Worm (Caenorhabditis elegans) whole organism, early embryonic: ENCODE data around the gene cct-6.

ENCODE experiments used
- F13C5.2 ChIP-seq: sonication (generic microtip); optimal IDR thresholded peaks from 2 replicates; lab custom pipeline; 2017; ENCODE audit warnings: mild to moderate bottlenecking, missing genetic modification characterization, inconsistent platforms, missing compliant biosample characterization
- aly-1 ChIP-seq: sonication (generic microtip); optimal IDR thresholded peaks from 2 replicates; lab custom pipeline; 2016; ENCODE audit warnings: missing genetic modification characterization, missing compliant biosample characterization
- ama-1 ChIP-seq: fragments of 150-350 bp; optimal IDR thresholded peaks from 2 replicates; lab custom pipeline; 2014
- ceh-13 ChIP-seq: fragments of 200-800 bp; sonication (Bioruptor generic); optimal IDR thresholded peaks from 2 replicates; lab custom pipeline; 2018; ENCODE audit warnings: mild to moderate bottlenecking, missing genetic modification characterization, missing compliant biosample characterization
- flt-1 ChIP-seq: fragments of 200-800 bp; sonication (Bioruptor generic); IDR thresholded peaks from 2 replicates; pipeline ENCODE4 v1.3.6; 2022; ENCODE audit warnings: missing genetic modification characterization, missing compliant biosample characterization
- hmg-4 ChIP-seq: fragments of 200-800 bp; sonication (Bioruptor generic); optimal IDR thresholded peaks from 2 replicates; lab custom pipeline; 2018; ENCODE audit warnings: mild to moderate bottlenecking, missing genetic modification characterization, missing compliant biosample characterization
- hnd-1 ChIP-seq: sonication (generic microtip); optimal IDR thresholded peaks from 2 replicates; lab custom pipeline; 2016; ENCODE audit warnings: missing genetic modification characterization, missing compliant biosample characterization
- scrt-1 ChIP-seq: fragments of 200-800 bp; sonication (Bioruptor generic); IDR thresholded peaks from 2 replicates; pipeline ENCODE4 v1.3.6; 2022; ENCODE audit warnings: missing genetic modification characterization, missing compliant biosample characterization
- sea-1 ChIP-seq: fragments of 200-800 bp; sonication (Bioruptor generic); conservative IDR thresholded peaks from 2 replicates; pipeline ENCODE4 v1.3.6; 2022; ENCODE audit warnings: missing genetic modification characterization, missing compliant biosample characterization
- tbx-11 ChIP-seq: fragments of 200-800 bp; sonication (Bioruptor generic); IDR thresholded peaks from 2 replicates; pipeline ENCODE4 v1.3.6; 2022; ENCODE audit warnings: missing genetic modification characterization, missing compliant biosample characterization
- tra-4 ChIP-seq: sonication (generic microtip); optimal IDR thresholded peaks from 2 replicates; lab custom pipeline; 2017; ENCODE audit warnings: missing genetic modification characterization, missing compliant biosample characterization

DNA sequence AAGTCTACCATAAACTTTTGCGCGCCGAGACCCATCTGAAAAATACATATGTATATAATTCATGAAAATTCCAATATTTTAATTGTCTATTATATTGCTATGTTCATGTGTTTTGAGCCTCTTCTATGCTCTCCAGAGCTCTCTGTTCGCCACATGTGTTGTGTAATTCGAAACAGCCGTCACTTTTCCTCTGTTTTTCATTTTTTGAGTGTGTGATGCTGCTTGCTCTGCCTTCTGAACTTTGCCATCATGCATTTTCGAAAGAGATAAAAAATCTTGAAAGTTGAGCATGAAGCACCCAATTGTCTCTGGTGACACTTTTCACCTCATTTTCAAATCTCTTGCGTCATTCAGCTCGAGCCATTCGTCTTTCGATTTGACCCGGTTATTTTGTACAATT, 16.8 kb upstream of the cct-6 start:
- TF ChIP-seq ama-1 (lab: Kevin White, UChicago): no peak
- no peak for TF ChIP-seq ceh-13 (GFP tag; lab: Kevin White, UChicago)
- TF ChIP-seq aly-1 (tag; lab: Kevin White, UChicago): no peak
- no peak for TF ChIP-seq scrt-1 (GFP tag; lab: Robert Waterston, UW)
- no peak for TF ChIP-seq flt-1 (GFP tag; lab: Robert Waterston, UW)
- TF ChIP-seq tra-4: no peak
- no peak for TF ChIP-seq sea-1 (GFP tag; lab: Robert Waterston, UW)
- no peak for TF ChIP-seq hnd-1 (tag; lab: Kevin White, UChicago)
- no peak for TF ChIP-seq F13C5.2 (tag; lab: Kevin White, UChicago)
- no peak for TF ChIP-seq hmg-4 (GFP tag; lab: Kevin White, UChicago)
- no peak for TF ChIP-seq tbx-11 (GFP tag; lab: Robert Waterston, UW)
